Worm (Caenorhabditis elegans): Measurements from ENCODE around the gene selt-1.2.

DNA sequence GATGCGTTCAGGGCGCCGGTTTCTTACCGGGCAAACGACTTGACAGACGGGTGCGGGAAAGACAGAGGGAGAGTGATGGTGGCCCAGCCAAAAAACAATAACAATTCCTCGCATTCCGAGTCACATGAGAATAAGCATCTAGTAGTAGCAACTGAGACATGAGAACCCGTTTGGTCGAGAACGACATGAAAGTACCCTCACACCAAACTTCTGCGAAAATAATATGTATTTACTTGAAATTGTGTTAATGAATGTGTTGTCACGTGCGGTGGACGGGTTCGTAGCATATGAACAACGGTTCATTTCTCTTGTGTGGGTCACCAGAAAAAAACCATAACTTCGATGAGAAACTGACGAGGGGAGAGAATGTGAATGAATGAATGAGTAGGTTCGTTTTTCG is 26.3 kb downstream of the selt-1.2 start:
- no peak for TF ChIP-seq W03F9.2 (tag; optimal IDR thresholded peaks at IDR 0.05)
- TF ChIP-seq him-1 (tag; optimal IDR thresholded peaks at IDR 0.05), result no peak

Measured in whole organism, L4/young adult.